Worm (Caenorhabditis elegans) whole organism, L2 larva: ENCODE results near the gene idpp-2.

Experiments
- egl-27 ChIP-seq: sonication (generic microtip); optimal IDR thresholded peaks from 3 replicates; lab custom pipeline; 2017; ENCODE audit warnings: missing biosample characterization, missing genetic modification reagents, missing genetic modification characterization
- sem-4 ChIP-seq: fragments of 150-350 bp; optimal IDR thresholded peaks from 2 replicates; lab custom pipeline; 2014; ENCODE audit warnings: missing biosample characterization, missing genetic modification reagents, missing genetic modification characterization
- sma-3 ChIP-seq: sonication (generic microtip); optimal IDR thresholded peaks from 2 replicates; lab custom pipeline; 2016; ENCODE audit warnings: missing genetic modification reagents, missing genetic modification characterization, missing compliant biosample characterization

DNA sequence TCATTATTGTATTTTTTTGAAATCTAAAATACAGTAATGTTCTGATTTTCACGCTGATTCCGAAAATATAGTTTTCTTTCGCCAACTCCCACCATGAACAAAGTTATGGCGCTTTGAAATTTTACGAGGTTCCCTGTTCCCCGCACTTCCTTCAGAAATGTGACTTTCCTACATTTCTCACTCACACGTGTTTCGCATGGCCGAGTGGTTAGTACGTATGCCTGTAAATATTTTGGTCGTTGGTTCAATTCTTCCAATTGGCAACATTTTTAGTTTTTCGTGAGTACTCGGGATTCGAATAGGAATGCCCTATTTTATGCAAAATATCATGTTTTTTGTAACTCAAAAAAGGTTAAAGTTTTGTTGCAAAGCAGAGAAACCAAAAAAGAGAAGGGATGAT lies 51.9 kb downstream of the idpp-2 start:
- TF ChIP-seq sma-3 (GFP tag; lab: Kevin White, UChicago) (no peak), egl-27 (tag; lab: Kevin White, UChicago) (no peak), sem-4 (tag; lab: Kevin White, UChicago) (no peak)
